Worm (Caenorhabditis elegans): Measurements from ENCODE around the gene ZK418.6.

DNA sequence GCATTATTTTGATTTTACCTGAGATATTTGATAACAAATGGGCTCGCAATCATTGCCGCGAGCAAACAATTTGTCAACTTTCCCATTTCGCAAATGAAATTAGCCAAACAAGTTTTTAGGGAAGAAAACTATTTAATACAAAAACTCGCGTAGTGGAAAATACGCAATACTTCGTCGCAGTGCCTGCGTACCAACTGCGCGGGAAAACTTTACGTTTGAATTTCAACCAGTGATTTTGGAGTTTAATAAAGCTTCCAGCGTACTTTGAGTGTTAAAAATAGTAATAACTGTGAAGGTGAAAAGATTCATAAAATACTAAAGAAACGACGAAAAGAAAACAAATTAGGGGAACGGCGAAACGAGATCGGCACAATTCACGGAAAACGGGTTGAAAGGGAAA is 6.3 kb upstream of the ZK418.6 start, which contains the start of gene tofu-7:
- TF ChIP-seq flt-1 (GFP tag; IDR thresholded peaks at IDR 0.05) = no peak
- no peak for TF ChIP-seq T22C8.4 (GFP tag; IDR thresholded peaks at IDR 0.05)
- TF ChIP-seq cog-1 (tag; optimal IDR thresholded peaks at IDR 0.05) = no peak

All from whole organism, midembryonic.